Worm (Caenorhabditis elegans) whole organism, L4/young adult: Measurements from ENCODE around the gene F17C8.3.

Source experiments
- dao-5 ChIP-seq: sonication (generic microtip); optimal IDR thresholded peaks from 2 replicates; lab custom pipeline; 2016; ENCODE audit warnings: missing genotype, missing genetic modification characterization, moderate library complexity, missing compliant biosample characterization
- him-1 ChIP-seq: sonication (generic microtip); optimal IDR thresholded peaks from 2 replicates; lab custom pipeline; 2016; ENCODE audit warnings: missing genotype, missing genetic modification reagents, missing genetic modification characterization, missing compliant biosample characterization

DNA sequence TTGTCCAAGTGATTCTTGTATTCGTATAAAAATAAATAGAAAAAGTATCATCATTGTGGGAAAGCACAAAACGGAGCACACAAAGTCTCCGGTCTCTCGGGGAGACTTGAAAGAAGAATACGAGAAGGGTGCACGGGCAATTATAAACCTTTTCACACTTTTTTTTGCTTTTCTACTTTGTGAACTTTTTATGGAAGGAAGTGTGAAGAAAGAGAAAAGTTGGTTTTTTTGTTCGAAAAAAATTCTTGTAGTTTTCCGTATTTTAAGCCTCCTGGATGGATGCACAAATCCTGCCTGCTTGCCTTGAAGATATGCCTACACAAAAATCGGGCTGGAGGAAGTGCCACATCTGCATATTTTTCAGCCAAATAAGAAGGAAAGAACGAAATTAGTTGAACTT is 46.3 kb downstream of the F17C8.3 start, which contains the start of gene B0393.7:
- no peak for TF ChIP-seq him-1
- no peak for TF ChIP-seq dao-5 (tag; lab: Kevin White, UChicago)
